Worm (Caenorhabditis elegans) whole organism, early embryonic: ENCODE data around the gene T19D12.10.

Experiments used
- ama-1 ChIP-seq: fragments of 150-350 bp; optimal IDR thresholded peaks from 2 replicates; lab custom pipeline; 2014
- ceh-36 ChIP-seq: sonication (generic microtip); optimal IDR thresholded peaks from 2 replicates; lab custom pipeline; 2016; ENCODE audit warnings: missing genetic modification characterization, inconsistent platforms, missing compliant biosample characterization
- flt-1 ChIP-seq: fragments of 200-800 bp; sonication (Bioruptor generic); IDR thresholded peaks from 2 replicates; pipeline ENCODE4 v1.3.6; 2022; ENCODE audit warnings: missing genetic modification characterization, missing compliant biosample characterization
- scrt-1 ChIP-seq: fragments of 200-800 bp; sonication (Bioruptor generic); IDR thresholded peaks from 2 replicates; pipeline ENCODE4 v1.3.6; 2022; ENCODE audit warnings: missing genetic modification characterization, missing compliant biosample characterization
- sea-1 ChIP-seq: fragments of 200-800 bp; sonication (Bioruptor generic); conservative IDR thresholded peaks from 2 replicates; pipeline ENCODE4 v1.3.6; 2022; ENCODE audit warnings: missing genetic modification characterization, missing compliant biosample characterization
- tbx-37 ChIP-seq: fragments of 200-800 bp; sonication (Bioruptor generic); conservative IDR thresholded peaks from 2 replicates; pipeline ENCODE4 v1.3.6; 2022; ENCODE audit warnings: missing genetic modification reagents, missing genetic modification characterization, missing compliant biosample characterization
- tra-4 ChIP-seq: sonication (generic microtip); optimal IDR thresholded peaks from 2 replicates; lab custom pipeline; 2017; ENCODE audit warnings: missing genetic modification characterization, missing compliant biosample characterization

- TF ChIP-seq ama-1 (lab: Kevin White, UChicago), result no peak
- no peak for TF ChIP-seq sea-1
- no peak for TF ChIP-seq ceh-36 (tag; lab: Kevin White, UChicago)
- TF ChIP-seq tra-4 (tag; lab: Kevin White, UChicago), result no peak
- TF ChIP-seq tbx-37 (GFP tag; lab: Robert Waterston, UW), result no peak
- no peak for TF ChIP-seq flt-1 (GFP tag; lab: Robert Waterston, UW)
- no peak for TF ChIP-seq scrt-1
These were observed 7.2 kb upstream of the T19D12.10 start for ce11 chrII:6665908-6666307.
